Fruit fly (Drosophila melanogaster): ENCODE data around the gene CG2059.

Gene CG2059

dm6 chrX:7305753-7306338 is 19.7 kb downstream of the CG2059 start:
- TF ChIP-seq fd96Ca (GFP tag; IDR thresholded peaks at IDR 0.05) (peak; percentile 88), CG4496 (GFP tag; IDR thresholded peaks at IDR 0.05) (peak; percentile 80), CG34367 (tag; optimal IDR thresholded peaks at IDR 0.05) (peak; percentile 86), gl (tag; optimal IDR thresholded peaks at IDR 0.05) (peak; percentile 69), CG15710 (tag; optimal IDR thresholded peaks at IDR 0.05) (peak; percentile 93), CG17806 (tag; optimal IDR thresholded peaks at IDR 0.05) (peak; percentile 87), D1 (tag; optimal IDR thresholded peaks at IDR 0.05) (peak; percentile 71), Ets98B (GFP tag; IDR thresholded peaks at IDR 0.05) (no peak; the same call in none of the 2 replicates), CG9948 (tag; optimal IDR thresholded peaks at IDR 0.05) (peak; percentile 91), EcR (GFP tag; optimal IDR thresholded peaks at IDR 0.05) (no peak), CG14655 (GFP tag; optimal IDR thresholded peaks at IDR 0.05) (peak; percentile 92), CG8301 (tag; optimal IDR thresholded peaks at IDR 0.05) (peak; percentile 80), Snoo (tag; optimal IDR thresholded peaks at IDR 0.05) (peak; percentile 90), CG12605 (GFP tag; IDR thresholded peaks at IDR 0.05) (peak; percentile 44), CG10348 (GFP tag; IDR thresholded peaks at IDR 0.05) (peak; percentile 49; the same call in 1 of the 2 replicates), rn (GFP tag; IDR thresholded peaks at IDR 0.05) (peak; percentile 70), Pif1A (GFP tag; optimal IDR thresholded peaks at IDR 0.05) (peak; percentile 71), CG32121 (GFP tag; IDR thresholded peaks at IDR 0.05) (peak; percentile 62; the same call in 1 of the 2 replicates), Pif1B (GFP tag; optimal IDR thresholded peaks at IDR 0.05) (peak; percentile 36), CG13204 (GFP tag; optimal IDR thresholded peaks at IDR 0.05) (peak; percentile 82), CG8159 (tag; optimal IDR thresholded peaks at IDR 0.05) (peak; percentile 93)

- TF ChIP-seq EcR (GFP tag; optimal IDR thresholded peaks at IDR 0.05) (peak; percentile 63), Ets98B (GFP tag; IDR thresholded peaks at IDR 0.05) (peak; percentile 78), CG8159 (tag; optimal IDR thresholded peaks at IDR 0.05) (peak; percentile 97), CG15710 (tag; optimal IDR thresholded peaks at IDR 0.05) (peak; percentile 95), Snoo (tag; optimal IDR thresholded peaks at IDR 0.05) (peak; percentile 89), Pif1A (GFP tag; optimal IDR thresholded peaks at IDR 0.05) (peak; percentile 81), fd96Ca (GFP tag; IDR thresholded peaks at IDR 0.05) (peak; percentile 85), CG10348 (GFP tag; IDR thresholded peaks at IDR 0.05) (peak; percentile 62; the same call in 1 of the 2 replicates), Pif1B (GFP tag; optimal IDR thresholded peaks at IDR 0.05) (peak; percentile 84), rn (GFP tag; IDR thresholded peaks at IDR 0.05) (peak; percentile 71), CG34367 (tag; optimal IDR thresholded peaks at IDR 0.05) (peak; percentile 89), CG8301 (tag; optimal IDR thresholded peaks at IDR 0.05) (peak; percentile 85), CG12605 (GFP tag; IDR thresholded peaks at IDR 0.05) (peak; percentile 55), CG32121 (GFP tag; IDR thresholded peaks at IDR 0.05) (peak; percentile 80), CG17806 (tag; optimal IDR thresholded peaks at IDR 0.05) (peak; percentile 91), D1 (tag; optimal IDR thresholded peaks at IDR 0.05) (peak; percentile 80), CG14655 (GFP tag; optimal IDR thresholded peaks at IDR 0.05) (peak; percentile 98), CG4496 (GFP tag; IDR thresholded peaks at IDR 0.05) (peak; percentile 50; the same call in 2 of the 3 replicates), CG9948 (tag; optimal IDR thresholded peaks at IDR 0.05) (peak; percentile 98), CG13204 (GFP tag; optimal IDR thresholded peaks at IDR 0.05) (peak; percentile 75), gl (tag; optimal IDR thresholded peaks at IDR 0.05) (peak; percentile 55)
Measured at dm6 chrX:7306538-7307477, 20.6 kb downstream of the CG2059 start.

- TF ChIP-seq CG17806 (tag; optimal IDR thresholded peaks at IDR 0.05) = no peak
- TF ChIP-seq CG14655 (GFP tag; optimal IDR thresholded peaks at IDR 0.05) = no peak
- peak; percentile 70; the same call in 1 of the 2 replicates for TF ChIP-seq Ets98B (GFP tag; IDR thresholded peaks at IDR 0.05)
- peak; percentile 75 for TF ChIP-seq EcR (GFP tag; optimal IDR thresholded peaks at IDR 0.05)
- TF ChIP-seq CG13204 (GFP tag; optimal IDR thresholded peaks at IDR 0.05) = peak; percentile 70
- no peak for TF ChIP-seq CG15710 (tag; optimal IDR thresholded peaks at IDR 0.05)
- no peak for TF ChIP-seq Pif1A (GFP tag; optimal IDR thresholded peaks at IDR 0.05)
- no peak for TF ChIP-seq Snoo (tag; optimal IDR thresholded peaks at IDR 0.05)
- TF ChIP-seq fd96Ca (GFP tag; IDR thresholded peaks at IDR 0.05) = peak; percentile 80
- no peak for TF ChIP-seq D1 (tag; optimal IDR thresholded peaks at IDR 0.05)
- no peak for TF ChIP-seq rn (GFP tag; IDR thresholded peaks at IDR 0.05)
- TF ChIP-seq CG10348 (GFP tag; IDR thresholded peaks at IDR 0.05) = no peak
- peak; percentile 26 for TF ChIP-seq Pif1B (GFP tag; optimal IDR thresholded peaks at IDR 0.05)
- TF ChIP-seq CG9948 (tag; optimal IDR thresholded peaks at IDR 0.05) = no peak
- no peak for TF ChIP-seq CG34367 (tag; optimal IDR thresholded peaks at IDR 0.05)
- 0 out of 2 replicates have a peak, but pooled peaks have one; percentile 21 for TF ChIP-seq CG12605 (GFP tag; IDR thresholded peaks at IDR 0.05)
- no peak for TF ChIP-seq CG8301 (tag; optimal IDR thresholded peaks at IDR 0.05)
- TF ChIP-seq CG32121 (GFP tag; IDR thresholded peaks at IDR 0.05) = peak; percentile 59; the same call in 1 of the 2 replicates
- TF ChIP-seq gl (tag; optimal IDR thresholded peaks at IDR 0.05) = no peak
- peak; percentile 68 for TF ChIP-seq CG4496 (GFP tag; IDR thresholded peaks at IDR 0.05)
- TF ChIP-seq CG8159 (tag; optimal IDR thresholded peaks at IDR 0.05) = no peak
Measured at dm6 chrX:7307478-7308200, 21.5 kb downstream of the CG2059 start, which contains the start of gene brk. Gene brk (plus strand): TSS chrX:7307939.

dm6 chrX:7308794-7309193 is 22.6 kb downstream of the CG2059 start:
- TF ChIP-seq Ets98B (GFP tag; IDR thresholded peaks at IDR 0.05) (no peak), CG13204 (GFP tag; optimal IDR thresholded peaks at IDR 0.05) (no peak)

All from whole organism, pupa.